Fruit fly (Drosophila melanogaster) whole organism, embryonic: ENCODE results near the gene mtsh.

Source experiments
- Awh ChIP-seq: fragments of 200-800 bp; sonication (Bioruptor generic); IDR thresholded peaks from 2 replicates; pipeline ENCODE4, ENCODE4 v1.3.6; 2022; ENCODE audit warnings: missing biosample characterization, missing genetic modification characterization
- B-H2 ChIP-seq: fragments of 200-800 bp; sonication (Bioruptor generic); optimal IDR thresholded peaks from 2 replicates; lab custom pipeline; 2018; ENCODE audit warnings: missing biosample characterization, mild to moderate bottlenecking, missing genetic modification characterization
- Bteb2 ChIP-seq: fragments of 200-800 bp; sonication (Bioruptor generic); optimal IDR thresholded peaks from 2 replicates; lab custom pipeline; 2016; ENCODE audit warnings: missing biosample characterization, missing genetic modification characterization
- CG10366 ChIP-seq: fragments of 200-800 bp; sonication (Bioruptor generic); IDR thresholded peaks from 2 replicates; pipeline ENCODE4 v1.3.6; 2022; ENCODE audit warnings: missing biosample characterization, missing genetic modification characterization
- CG10959 ChIP-seq: fragments of 200-800 bp; sonication (Bioruptor generic); IDR thresholded peaks from 2 replicates; pipeline ENCODE4 v1.3.6; 2022; ENCODE audit warnings: missing biosample characterization, missing genetic modification characterization
- CG11696 ChIP-seq: fragments of 200-800 bp; sonication (Bioruptor generic); IDR thresholded peaks from 2 replicates; pipeline ENCODE4 v1.3.6; 2022; ENCODE audit warnings: missing biosample characterization, missing genetic modification characterization
- CG1233 ChIP-seq: fragments of 200-800 bp; sonication (Bioruptor generic); optimal IDR thresholded peaks from 4 replicates; lab custom pipeline; 2018; ENCODE audit warnings: missing biosample characterization, mild to moderate bottlenecking, missing genetic modification characterization
- CG12769 ChIP-seq: fragments of 200-800 bp; sonication (Bioruptor generic); optimal IDR thresholded peaks from 2 replicates; lab custom pipeline; 2019; ENCODE audit warnings: missing biosample characterization, mild to moderate bottlenecking, missing genetic modification characterization, moderate library complexity
- CG16863 ChIP-seq: fragments of 200-800 bp; sonication (Bioruptor generic); optimal IDR thresholded peaks from 3 replicates; lab custom pipeline; 2016; ENCODE audit warnings: missing biosample characterization, missing genetic modification characterization
- CG17361 ChIP-seq: fragments of 200-800 bp; sonication (Bioruptor generic); IDR thresholded peaks from 3 replicates; pipeline ENCODE4 v1.3.6; 2022; ENCODE audit warnings: missing biosample characterization, missing genetic modification characterization
- CG30020 ChIP-seq: fragments of 200-800 bp; optimal IDR thresholded peaks from 2 replicates; lab custom pipeline; 2019; ENCODE audit warnings: missing biosample characterization, mild to moderate bottlenecking, missing genetic modification characterization, moderate library complexity
- CG30431 ChIP-seq: fragments of 200-800 bp; sonication (Bioruptor generic); optimal IDR thresholded peaks from 2 replicates; lab custom pipeline; 2017; ENCODE audit warnings: missing biosample characterization, missing genetic modification characterization
- CG31388 ChIP-seq: fragments of 200-800 bp; sonication (Bioruptor generic); optimal IDR thresholded peaks from 2 replicates; lab custom pipeline; 2016; ENCODE audit warnings: missing biosample characterization, missing genetic modification characterization
- CG3847 ChIP-seq: fragments of 200-800 bp; sonication (Bioruptor generic); IDR thresholded peaks from 2 replicates; pipeline ENCODE4 v1.3.6; 2022; ENCODE audit warnings: missing biosample characterization, missing genetic modification characterization
- CG4360 ChIP-seq: fragments of 200-800 bp; sonication (Bioruptor generic); IDR thresholded peaks from 2 replicates; pipeline ENCODE4 v1.3.6; 2022; ENCODE audit warnings: missing biosample characterization, missing genetic modification characterization
- CG4707 ChIP-seq: fragments of 200-800 bp; sonication (Bioruptor generic); optimal IDR thresholded peaks from 2 replicates; lab custom pipeline; 2018; ENCODE audit warnings: missing biosample characterization, mild to moderate bottlenecking, missing genetic modification characterization, moderate library complexity
- CG5180 ChIP-seq: fragments of 200-800 bp; sonication (Bioruptor generic); optimal IDR thresholded peaks from 3 replicates; lab custom pipeline; 2017; ENCODE audit warnings: missing biosample characterization, missing genetic modification characterization, mild to moderate bottlenecking, moderate library complexity, missing genetic modification reagents
- Doc2 ChIP-seq: fragments of 200-800 bp; sonication (Bioruptor generic); IDR thresholded peaks from 2 replicates; pipeline ENCODE4 v1.3.6; 2022; ENCODE audit warnings: missing biosample characterization, missing genetic modification characterization
- Dp ChIP-seq: fragments of 200-800 bp; sonication (Bioruptor generic); optimal IDR thresholded peaks from 2 replicates; lab custom pipeline; 2018; ENCODE audit warnings: missing biosample characterization, mild to moderate bottlenecking, missing genetic modification characterization, moderate library complexity
- ERR ChIP-seq: fragments of 200-800 bp; sonication (Bioruptor generic); optimal IDR thresholded peaks from 2 replicates; lab custom pipeline; 2016; ENCODE audit warnings: missing biosample characterization, missing genetic modification characterization
- Elba2 ChIP-seq: fragments of 200-800 bp; sonication (Bioruptor generic); optimal IDR thresholded peaks from 3 replicates; lab custom pipeline; 2016; ENCODE audit warnings: missing biosample characterization, missing genetic modification characterization
- Ets97D ChIP-seq: fragments of 200-800 bp; sonication (Bioruptor generic); optimal IDR thresholded peaks from 3 replicates; lab custom pipeline; 2016; ENCODE audit warnings: missing biosample characterization, missing genetic modification characterization
- Fer3 ChIP-seq: fragments of 200-800 bp; sonication (Bioruptor generic); optimal IDR thresholded peaks from 2 replicates; lab custom pipeline; 2018; ENCODE audit warnings: missing biosample characterization, mild to moderate bottlenecking, missing genetic modification characterization, moderate library complexity
- Gsc ChIP-seq: fragments of 200-800 bp; sonication (Bioruptor generic); IDR thresholded peaks from 2 replicates; pipeline ENCODE4 v1.3.6; 2022; ENCODE audit warnings: missing biosample characterization, missing genetic modification characterization
- Max ChIP-seq: fragments of 200-800 bp; sonication (Bioruptor generic); optimal IDR thresholded peaks from 2 replicates; lab custom pipeline; 2016; ENCODE audit warnings: missing biosample characterization, mild to moderate bottlenecking, missing genetic modification characterization
- Mes4 ChIP-seq: fragments of 200-800 bp; sonication (Bioruptor generic); optimal IDR thresholded peaks from 2 replicates; lab custom pipeline; 2016; ENCODE audit warnings: missing biosample characterization, missing genetic modification characterization
- Nf-YC ChIP-seq: fragments of 200-800 bp; optimal IDR thresholded peaks from 3 replicates; lab custom pipeline; 2019; ENCODE audit warnings: missing biosample characterization, mild to moderate bottlenecking, missing genetic modification characterization, moderate library complexity
- Oaz ChIP-seq: fragments of 200-800 bp; sonication (Bioruptor generic); IDR thresholded peaks from 2 replicates; pipeline ENCODE4 v1.3.6; 2022; ENCODE audit warnings: missing biosample characterization, missing genetic modification characterization
- Usf ChIP-seq: fragments of 200-800 bp; sonication (Bioruptor generic); optimal IDR thresholded peaks from 2 replicates; lab custom pipeline; 2017; ENCODE audit warnings: missing genotype, missing biosample characterization, missing genetic modification characterization
- Xbp1 ChIP-seq: fragments of 200-800 bp; sonication (Bioruptor generic); optimal IDR thresholded peaks from 3 replicates; lab custom pipeline; 2016; ENCODE audit warnings: missing biosample characterization, mild to moderate bottlenecking, missing genetic modification characterization
- ab ChIP-seq: fragments of 200-800 bp; sonication (Bioruptor generic); optimal IDR thresholded peaks from 2 replicates; lab custom pipeline; 2016; ENCODE audit warnings: missing biosample characterization, missing genetic modification characterization
- crp ChIP-seq, 2 experiments: fragments of 200-800 bp; sonication (Bioruptor generic); optimal IDR thresholded peaks; 2 replicates in 1 of 2; 3 replicates in 1 of 2; lab custom pipeline; 2017; ENCODE audit warnings: missing biosample characterization in 2 of 2, missing genetic modification characterization in 2 of 2, mild to moderate bottlenecking in 1 of 2, moderate library complexity in 1 of 2
- da ChIP-seq: fragments of 200-800 bp; sonication (Bioruptor generic); optimal IDR thresholded peaks from 2 replicates; lab custom pipeline; 2016; ENCODE audit warnings: missing biosample characterization, missing genetic modification characterization
- dan ChIP-seq: fragments of 200-800 bp; sonication (Bioruptor generic); IDR thresholded peaks from 2 replicates; pipeline ENCODE4 v1.3.6; 2022; ENCODE audit warnings: missing biosample characterization, missing genetic modification characterization
- gce ChIP-seq: fragments of 200-800 bp; sonication (Bioruptor generic); IDR thresholded peaks from 3 replicates; pipeline ENCODE4 v1.3.6; 2022; ENCODE audit warnings: missing biosample characterization, missing genetic modification characterization
- gsb ChIP-seq: fragments of 200-800 bp; sonication (Bioruptor generic); IDR thresholded peaks from 2 replicates; pipeline ENCODE4 v1.3.6; 2022; ENCODE audit warnings: missing biosample characterization, missing genetic modification characterization
- gt ChIP-seq: fragments of 200-800 bp; sonication (Bioruptor generic); IDR thresholded peaks from 2 replicates; pipeline ENCODE4 v1.3.6; 2022; ENCODE audit warnings: missing biosample characterization, missing genetic modification characterization
- kah ChIP-seq: fragments of 200-800 bp; sonication (Bioruptor generic); optimal IDR thresholded peaks from 2 replicates; lab custom pipeline; 2018; ENCODE audit warnings: missing biosample characterization, mild to moderate bottlenecking, missing genetic modification characterization
- kay ChIP-seq: fragments of 200-800 bp; sonication (Bioruptor generic); optimal IDR thresholded peaks from 2 replicates; lab custom pipeline; 2016; ENCODE audit warnings: missing biosample characterization, missing genetic modification characterization
- lilli ChIP-seq: fragments of 200-800 bp; sonication (Bioruptor generic); optimal IDR thresholded peaks from 3 replicates; lab custom pipeline; 2016; ENCODE audit warnings: missing biosample characterization, missing genetic modification characterization
- mirr ChIP-seq: fragments of 200-800 bp; sonication (Bioruptor generic); optimal IDR thresholded peaks from 3 replicates; lab custom pipeline; 2018; ENCODE audit warnings: missing biosample characterization, mild to moderate bottlenecking, missing genetic modification characterization
- mld ChIP-seq: fragments of 200-800 bp; sonication (Bioruptor generic); IDR thresholded peaks from 3 replicates; pipeline ENCODE4 v1.3.6; 2022; ENCODE audit warnings: missing biosample characterization, missing genetic modification characterization; ENCODE audit not compliant: partially characterized antibody
- prd ChIP-seq, 3 experiments: fragments of >200 bp in 2 of 3; fragments of 200-800 bp in 1 of 3; sonication (Bioruptor generic) in 1 of 3; optimal IDR thresholded peaks in 2 of 3; IDR thresholded peaks in 1 of 3; 2 replicates in 2 of 3; 3 replicates in 1 of 3; pipeline versions ENCODE4 v1.3.6 to Lab custom; 2017 to 2022; ENCODE audit warnings: missing biosample characterization in 1 of 3, missing genetic modification characterization in 1 of 3
- row ChIP-seq: fragments of 200-800 bp; sonication (Bioruptor generic); IDR thresholded peaks from 3 replicates; pipeline ENCODE4 v1.3.6; 2022; ENCODE audit warnings: missing biosample characterization, missing genetic modification characterization
- sna ChIP-seq: fragments of 200-800 bp; sonication (Bioruptor generic); IDR thresholded peaks from 2 replicates; pipeline ENCODE4 v1.3.6; 2022; ENCODE audit warnings: missing biosample characterization, missing genetic modification characterization; ENCODE audit not compliant: partially characterized antibody
- sqz ChIP-seq: fragments of 200-800 bp; sonication (Bioruptor generic); optimal IDR thresholded peaks from 3 replicates; lab custom pipeline; 2018; ENCODE audit warnings: missing biosample characterization, mild to moderate bottlenecking, missing genetic modification characterization
- tap ChIP-seq: fragments of 200-800 bp; optimal IDR thresholded peaks from 3 replicates; lab custom pipeline; 2019; ENCODE audit warnings: missing biosample characterization, mild to moderate bottlenecking, missing genetic modification characterization, moderate library complexity
- tll ChIP-seq, 2 experiments: fragments of 200-800 bp in 1 of 2; fragments of >200 bp in 1 of 2; sonication (Bioruptor generic) in 1 of 2; optimal IDR thresholded peaks; 2 replicates each; lab custom pipeline; 2017 to 2019; ENCODE audit warnings: missing biosample characterization in 2 of 2, missing genetic modification characterization in 2 of 2, mild to moderate bottlenecking in 1 of 2, moderate library complexity in 1 of 2
- wek ChIP-seq: fragments of 200-800 bp; sonication (Bioruptor generic); optimal IDR thresholded peaks from 3 replicates; lab custom pipeline; 2018; ENCODE audit warnings: missing biosample characterization, mild to moderate bottlenecking, missing genetic modification characterization, moderate library complexity
- zf30C ChIP-seq: fragments of 200-800 bp; sonication (Bioruptor generic); optimal IDR thresholded peaks from 3 replicates; lab custom pipeline; 2018; ENCODE audit warnings: missing biosample characterization, mild to moderate bottlenecking, missing genetic modification characterization

mtsh gene

dm6 chr2L:8274958-8275584, 44.6 kb downstream of the mtsh start:
- TF ChIP-seq mirr (GFP tag; lab: Kevin White, UChicago) (no peak), CG17361 (peak; percentile 74), wek (GFP tag; lab: Kevin White, UChicago) (no peak), CG4360 (GFP tag; lab: Robert Waterston, UW) (no peak), gt (no peak), prd (optimal IDR thresholded peaks at IDR 0.05; lab: Kevin White, UChicago) (no peak), prd (GFP tag; IDR thresholded peaks at IDR 0.05; lab: Robert Waterston, UW) (peak; percentile 89), sna (no peak), kay (GFP tag; lab: Kevin White, UChicago) (peak; percentile 3), Nf-YC (tag; lab: Kevin White, UChicago) (no peak), row (GFP tag; lab: Robert Waterston, UW) (peak; percentile 78), crp (GFP tag; optimal IDR thresholded peaks at IDR 0.05; lab: Kevin White, UChicago) (no peak), Bteb2 (GFP tag; lab: Kevin White, UChicago) (peak; percentile 19), Gsc (GFP tag; lab: Robert Waterston, UW) (no peak), Mes4 (no peak), CG5180 (GFP tag; lab: Kevin White, UChicago) (no peak), CG10366 (GFP tag; lab: Robert Waterston, UW) (peak; percentile 57), CG1233 (GFP tag; lab: Kevin White, UChicago) (peak; percentile 63), B-H2 (GFP tag; lab: Kevin White, UChicago) (no peak), lilli (GFP tag; lab: Kevin White, UChicago) (peak; percentile 31), Elba2 (no peak), CG16863 (peak; percentile 6), CG30020 (tag; lab: Kevin White, UChicago) (peak; percentile 28), gsb (GFP tag; lab: Robert Waterston, UW) (no peak), Oaz (GFP tag; lab: Robert Waterston, UW) (0 out of 2 replicates have a peak, but pooled peaks have one; percentile 24), CG10959 (GFP tag; lab: Robert Waterston, UW) (peak; percentile 54), Doc2 (GFP tag; lab: Robert Waterston, UW) (no peak), Usf (no peak), kah (no peak), da (no peak), mld (GFP tag; lab: Robert Waterston, UW) (no peak), CG11696 (GFP tag; lab: Robert Waterston, UW) (peak; percentile 96), CG30431 (peak; percentile 26), Max (peak; percentile 18), sqz (GFP tag; lab: Kevin White, UChicago) (peak; percentile 34), Fer3 (tag; lab: Kevin White, UChicago) (peak; percentile 54), gce (GFP tag; lab: Robert Waterston, UW) (no peak), CG12769 (no peak), CG31388 (GFP tag; lab: Kevin White, UChicago) (no peak), Ets97D (no peak), tap (tag; lab: Kevin White, UChicago) (peak; percentile 63), CG3847 (GFP tag; lab: Robert Waterston, UW) (peak; percentile 46), Awh (GFP tag; lab: Robert Waterston, UW) (0 out of 2 replicates have a peak, but pooled peaks have one; percentile 35), ERR (GFP tag; lab: Kevin White, UChicago) (no peak), Dp (GFP tag; lab: Kevin White, UChicago) (no peak), zf30C (no peak), CG4707 (GFP tag; lab: Kevin White, UChicago) (peak; percentile 12), Xbp1 (peak; percentile 63), tll (GFP tag; optimal IDR thresholded peaks at IDR 0.05; lab: Kevin White, UChicago) (peak in 1 of 2 experiments; percentile 83), dan (GFP tag; lab: Robert Waterston, UW) (no peak), ab (GFP tag; lab: Kevin White, UChicago) (no peak)
